Worm (Caenorhabditis elegans) whole organism, L1 larva: Measurements from ENCODE around the gene F46B6.10.

Experiments
- C34B4.2 ChIP-seq: sonication (generic microtip); optimal IDR thresholded peaks from 2 replicates; lab custom pipeline; 2017; ENCODE audit warnings: mild to moderate bottlenecking, missing genetic modification characterization, missing compliant biosample characterization
- Y116A8C.19 ChIP-seq: sonication (generic microtip); optimal IDR thresholded peaks from 2 replicates; lab custom pipeline; 2016; ENCODE audit warnings: missing compliant biosample characterization, missing genetic modification characterization, borderline replicate concordance
- aha-1 ChIP-seq: fragments of 150-350 bp; optimal IDR thresholded peaks from 2 replicates; lab custom pipeline; 2014; ENCODE audit warnings: missing biosample characterization, missing genetic modification characterization
- alr-1 ChIP-seq: fragments of 200-800 bp; sonication (Bioruptor generic); optimal IDR thresholded peaks from 2 replicates; lab custom pipeline; 2018; ENCODE audit warnings: borderline replicate concordance, mild to moderate bottlenecking, missing genetic modification characterization, missing compliant biosample characterization
- ama-1 ChIP-seq: fragments of 150-350 bp; optimal IDR thresholded peaks from 2 replicates; lab custom pipeline; 2014
- blmp-1 ChIP-seq: fragments of 150-350 bp; optimal IDR thresholded peaks from 2 replicates; lab custom pipeline; 2014; ENCODE audit warnings: missing biosample characterization, missing genetic modification characterization
- ceh-63 ChIP-seq: fragments of 200-800 bp; sonication (Bioruptor generic); optimal IDR thresholded peaks from 2 replicates; lab custom pipeline; 2018; ENCODE audit warnings: mild to moderate bottlenecking, missing genetic modification characterization, missing compliant biosample characterization
- ceh-8 ChIP-seq: fragments of 200-800 bp; sonication (Bioruptor generic); optimal IDR thresholded peaks from 2 replicates; lab custom pipeline; 2018; ENCODE audit warnings: mild to moderate bottlenecking, missing genetic modification characterization, moderate library complexity, missing compliant biosample characterization
- ceh-90 ChIP-seq: sonication (generic microtip); optimal IDR thresholded peaks from 2 replicates; lab custom pipeline; 2016; ENCODE audit warnings: missing genetic modification characterization, missing compliant biosample characterization
- efl-1 ChIP-seq, 4 experiments: fragments of 150-350 bp; optimal IDR thresholded peaks in 3 of 4; peaks in 1 of 4; 1 replicate in 1 of 4; 2 replicates in 3 of 4; lab custom pipeline; 2014; ENCODE audit warnings: missing biosample characterization in 2 of 4, missing genetic modification characterization in 2 of 4, missing genetic modification reagents in 2 of 4
- efl-3 ChIP-seq: fragments of 200-800 bp; sonication (Bioruptor generic); optimal IDR thresholded peaks from 2 replicates; lab custom pipeline; 2018; ENCODE audit warnings: mild to moderate bottlenecking, missing genetic modification characterization, missing compliant biosample characterization
- elt-2 ChIP-seq: sonication (generic microtip); optimal IDR thresholded peaks from 2 replicates; lab custom pipeline; 2016; ENCODE audit warnings: missing genetic modification characterization, mild to moderate bottlenecking, inconsistent platforms, missing compliant biosample characterization, missing genetic modification reagents
- ets-5 ChIP-seq: fragments of 200-800 bp; sonication (Bioruptor generic); IDR thresholded peaks from 2 replicates; pipeline ENCODE4 v1.3.6; 2022; ENCODE audit warnings: missing genetic modification characterization, missing compliant biosample characterization
- fkh-10 ChIP-seq: sonication (generic microtip); optimal IDR thresholded peaks from 2 replicates; lab custom pipeline; 2017; ENCODE audit warnings: missing biosample characterization, missing genetic modification reagents, missing genetic modification characterization
- fkh-8 ChIP-seq: sonication (generic microtip); optimal IDR thresholded peaks from 2 replicates; lab custom pipeline; 2016; ENCODE audit warnings: mild to moderate bottlenecking, missing genetic modification characterization, missing compliant biosample characterization
- fos-1 ChIP-seq: fragments of 150-350 bp; optimal IDR thresholded peaks from 2 replicates; lab custom pipeline; 2014; ENCODE audit warnings: missing biosample characterization, missing genetic modification characterization
- grh-1 ChIP-seq: fragments of 200-800 bp; sonication (Bioruptor generic); IDR thresholded peaks from 2 replicates; pipeline ENCODE4 v1.3.6; 2022; ENCODE audit warnings: missing genetic modification reagents, missing genetic modification characterization, missing compliant biosample characterization
- hlh-17 ChIP-seq: fragments of 200-800 bp; sonication (Bioruptor generic); optimal IDR thresholded peaks from 2 replicates; lab custom pipeline; 2018; ENCODE audit warnings: missing genetic modification characterization, mild to moderate bottlenecking, missing compliant biosample characterization, moderate library complexity, borderline replicate concordance
- hlh-4 ChIP-seq: sonication (generic microtip); optimal IDR thresholded peaks from 2 replicates; lab custom pipeline; 2016; ENCODE audit warnings: mild to moderate bottlenecking, missing genetic modification characterization, missing compliant biosample characterization
- irx-1 ChIP-seq: sonication (generic microtip); optimal IDR thresholded peaks from 2 replicates; lab custom pipeline; 2016; ENCODE audit warnings: missing genetic modification characterization, missing compliant biosample characterization
- isw-1 ChIP-seq: fragments of 200-800 bp; sonication (Bioruptor generic); IDR thresholded peaks from 2 replicates; pipeline ENCODE4 v1.3.6; 2022; ENCODE audit warnings: missing genetic modification characterization, missing compliant biosample characterization
- jun-1 ChIP-seq: fragments of 150-350 bp; optimal IDR thresholded peaks from 2 replicates; lab custom pipeline; 2014; ENCODE audit warnings: missing biosample characterization, missing genetic modification reagents, missing genetic modification characterization
- lin-13 ChIP-seq: fragments of 150-350 bp; optimal IDR thresholded peaks from 2 replicates; lab custom pipeline; 2014; ENCODE audit warnings: missing biosample characterization, missing genetic modification reagents, missing genetic modification characterization
- lin-14 ChIP-seq: fragments of 200-800 bp; sonication (Bioruptor generic); optimal IDR thresholded peaks from 2 replicates; lab custom pipeline; 2018; ENCODE audit warnings: mild to moderate bottlenecking, missing genetic modification characterization, moderate library complexity, missing compliant biosample characterization
- lsy-2 ChIP-seq, 2 experiments: fragments of 150-350 bp; optimal IDR thresholded peaks; 2 replicates each; lab custom pipeline; 2014; ENCODE audit warnings: missing biosample characterization in 2 of 2, missing genetic modification characterization in 2 of 2
- mab-9 ChIP-seq: fragments of 200-800 bp; sonication (Bioruptor generic); IDR thresholded peaks from 2 replicates; pipeline ENCODE4 v1.3.6; 2022; ENCODE audit warnings: missing genetic modification reagents, missing genetic modification characterization, missing compliant biosample characterization
- mdl-1 ChIP-seq, 2 experiments: fragments of 150-350 bp; optimal IDR thresholded peaks; 2 replicates each; lab custom pipeline; 2014 to 2017; ENCODE audit warnings: missing biosample characterization in 2 of 2, missing genetic modification characterization in 2 of 2, inconsistent platforms in 1 of 2
- nhr-11 ChIP-seq: fragments of 150-350 bp; optimal IDR thresholded peaks from 2 replicates; lab custom pipeline; 2014; ENCODE audit warnings: missing biosample characterization, missing genetic modification characterization
- nhr-12 ChIP-seq: sonication (generic microtip); optimal IDR thresholded peaks from 2 replicates; lab custom pipeline; 2017; ENCODE audit warnings: missing biosample characterization, missing genetic modification characterization
- nhr-19 ChIP-seq: fragments of 200-800 bp; sonication (Bioruptor generic); conservative IDR thresholded peaks from 2 replicates; pipeline ENCODE4 v1.3.6; 2022; ENCODE audit warnings: missing genetic modification characterization, missing compliant biosample characterization
- nhr-76 ChIP-seq: sonication (generic microtip); optimal IDR thresholded peaks from 2 replicates; lab custom pipeline; 2017; ENCODE audit warnings: missing biosample characterization, missing genetic modification characterization
- nhr-77 ChIP-seq: fragments of 150-350 bp; optimal IDR thresholded peaks from 2 replicates; lab custom pipeline; 2014; ENCODE audit warnings: missing biosample characterization, missing genetic modification characterization
- nhr-90 ChIP-seq: sonication (generic microtip); optimal IDR thresholded peaks from 2 replicates; lab custom pipeline; 2016; ENCODE audit warnings: mild to moderate bottlenecking, missing genetic modification characterization, missing compliant biosample characterization; ENCODE audit not compliant: poor library complexity
- pag-3 ChIP-seq: sonication (generic microtip); optimal IDR thresholded peaks from 2 replicates; lab custom pipeline; 2017; ENCODE audit warnings: missing genetic modification characterization, mild to moderate bottlenecking, missing compliant biosample characterization, antibody characterized with exemption, borderline replicate concordance; ENCODE audit not compliant: insufficient read depth
- skn-1 ChIP-seq: fragments of 150-350 bp; optimal IDR thresholded peaks from 2 replicates; lab custom pipeline; 2014; ENCODE audit warnings: missing biosample characterization, missing genetic modification characterization
- sox-4 ChIP-seq: sonication (generic microtip); optimal IDR thresholded peaks from 2 replicates; lab custom pipeline; 2016; ENCODE audit warnings: missing genetic modification characterization, missing compliant biosample characterization
- swsn-7 ChIP-seq: sonication (generic microtip); optimal IDR thresholded peaks from 2 replicates; lab custom pipeline; 2016; ENCODE audit warnings: missing genetic modification characterization, missing compliant biosample characterization
- tbx-2 ChIP-seq: sonication (generic microtip); optimal IDR thresholded peaks from 2 replicates; lab custom pipeline; 2016; ENCODE audit warnings: missing genetic modification characterization, missing compliant biosample characterization
- unc-30 ChIP-seq: sonication (generic microtip); optimal IDR thresholded peaks from 2 replicates; lab custom pipeline; 2017; ENCODE audit warnings: missing biosample characterization, missing genetic modification characterization
- unc-62 ChIP-seq: fragments of 150-350 bp; optimal IDR thresholded peaks from 2 replicates; lab custom pipeline; 2014; ENCODE audit warnings: missing biosample characterization, missing genetic modification reagents, missing genetic modification characterization
- unc-86 ChIP-seq: sonication (generic microtip); optimal IDR thresholded peaks from 2 replicates; lab custom pipeline; 2016; ENCODE audit warnings: missing genetic modification characterization, missing compliant biosample characterization
- xbp-1 ChIP-seq: sonication (generic microtip); optimal IDR thresholded peaks from 2 replicates; lab custom pipeline; 2016; ENCODE audit warnings: missing genetic modification characterization, missing compliant biosample characterization
- zag-1 ChIP-seq: fragments of 150-350 bp; optimal IDR thresholded peaks from 2 replicates; lab custom pipeline; 2014; ENCODE audit warnings: missing biosample characterization, missing genetic modification characterization
- ztf-4 ChIP-seq: fragments of 150-350 bp; optimal IDR thresholded peaks from 2 replicates; lab custom pipeline; 2014; ENCODE audit warnings: missing biosample characterization, missing genetic modification characterization

The F46B6.10 gene

ce11 chrV:9801965-9802364 lies at the start of gene F46B6.10:
F46B6.10 (minus strand) TSS chrV:9802065.
- TF ChIP-seq zag-1 (tag; lab: Kevin White, UChicago) (no peak), mab-9 (GFP tag; lab: Robert Waterston, UW) (no peak), mdl-1 (tag; optimal IDR thresholded peaks at IDR 0.05; lab: Kevin White, UChicago) (no peak), unc-30 (tag; lab: Kevin White, UChicago) (no peak), nhr-19 (no peak), ceh-90 (tag; lab: Kevin White, UChicago) (no peak), isw-1 (GFP tag; lab: Robert Waterston, UW) (no peak), efl-1 (optimal IDR thresholded peaks at IDR 0.05; lab: Kevin White, UChicago) (no peak), efl-1 (GFP tag; optimal IDR thresholded peaks at IDR 0.05 in 1 of 2; lab: Kevin White, UChicago) (no peak), C34B4.2 (no peak), hlh-4 (tag; lab: Kevin White, UChicago) (no peak), unc-62 (GFP tag; lab: Kevin White, UChicago) (no peak), blmp-1 (tag; lab: Kevin White, UChicago) (no peak), lin-13 (GFP tag; lab: Kevin White, UChicago) (no peak), elt-2 (tag; lab: Kevin White, UChicago) (no peak), fkh-8 (tag; lab: Kevin White, UChicago) (no peak)
- TF ChIP-seq, all 84 proteins: peak for 0

ce11 chrV:9848576-9848975 lies 46.7 kb upstream of the F46B6.10 start:
- no peak for TF ChIP-seq Y116A8C.19 (tag; lab: Kevin White, UChicago)
- no peak for TF ChIP-seq alr-1 (tag; lab: Kevin White, UChicago)
- TF ChIP-seq nhr-77: no peak
- no peak for TF ChIP-seq elt-2 (tag; lab: Kevin White, UChicago)
- TF ChIP-seq unc-86 (tag; lab: Kevin White, UChicago): no peak
- TF ChIP-seq ceh-90 (tag; lab: Kevin White, UChicago): no peak
- no peak for TF ChIP-seq ceh-63 (GFP tag; lab: Kevin White, UChicago)
- no peak for TF ChIP-seq jun-1
- TF ChIP-seq ama-1 (lab: Kevin White, UChicago): no peak
- TF ChIP-seq efl-1 (optimal IDR thresholded peaks at IDR 0.05; lab: Kevin White, UChicago): no peak
- no peak for TF ChIP-seq efl-1 (GFP tag; optimal IDR thresholded peaks at IDR 0.05 in 1 of 2; lab: Kevin White, UChicago)
- no peak for TF ChIP-seq hlh-4 (tag; lab: Kevin White, UChicago)
- no peak for TF ChIP-seq skn-1 (tag; lab: Kevin White, UChicago)
- no peak for TF ChIP-seq nhr-76

DNA sequence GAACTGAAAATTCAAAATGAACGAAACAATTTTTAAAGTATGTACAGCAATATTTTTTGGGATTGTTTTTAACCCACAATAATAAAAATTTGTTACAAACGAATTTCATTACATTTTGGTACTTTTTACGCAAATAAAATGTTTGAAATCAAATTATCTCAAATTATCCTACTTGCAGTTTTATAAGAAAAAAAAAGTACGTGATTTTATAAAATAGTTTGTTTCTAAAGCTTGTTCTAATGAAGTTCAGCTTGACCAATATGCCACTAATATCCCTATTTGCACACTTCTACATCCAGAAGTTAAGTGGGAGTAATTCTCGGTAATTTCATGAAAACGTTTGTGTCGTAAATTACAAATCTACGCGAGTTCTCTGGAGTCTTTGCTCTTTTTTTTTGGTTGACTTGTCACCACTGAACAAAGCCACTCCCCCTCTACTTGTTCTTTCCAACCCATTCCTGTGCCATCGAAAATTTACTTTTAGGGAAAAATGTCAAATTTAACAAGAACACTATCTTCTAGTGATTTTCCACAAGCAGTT lies 41.6 kb upstream of the F46B6.10 start, which contains the start of gene sru-8:
sru-8 (plus strand) TSS at position 491 of the 541 bp plus-strand sequence.
- no peak for TF ChIP-seq pag-3 (tag; lab: Kevin White, UChicago)
- no peak for TF ChIP-seq sox-4 (tag; lab: Kevin White, UChicago)
- no peak for TF ChIP-seq hlh-17 (GFP tag; lab: Kevin White, UChicago)
- no peak for TF ChIP-seq nhr-76
- TF ChIP-seq nhr-11: no peak
- TF ChIP-seq irx-1: no peak
- no peak for TF ChIP-seq aha-1
- TF ChIP-seq lin-14 (GFP tag; lab: Kevin White, UChicago): no peak
- no peak for TF ChIP-seq xbp-1
- TF ChIP-seq ztf-4: no peak
- no peak for TF ChIP-seq ceh-8

DNA sequence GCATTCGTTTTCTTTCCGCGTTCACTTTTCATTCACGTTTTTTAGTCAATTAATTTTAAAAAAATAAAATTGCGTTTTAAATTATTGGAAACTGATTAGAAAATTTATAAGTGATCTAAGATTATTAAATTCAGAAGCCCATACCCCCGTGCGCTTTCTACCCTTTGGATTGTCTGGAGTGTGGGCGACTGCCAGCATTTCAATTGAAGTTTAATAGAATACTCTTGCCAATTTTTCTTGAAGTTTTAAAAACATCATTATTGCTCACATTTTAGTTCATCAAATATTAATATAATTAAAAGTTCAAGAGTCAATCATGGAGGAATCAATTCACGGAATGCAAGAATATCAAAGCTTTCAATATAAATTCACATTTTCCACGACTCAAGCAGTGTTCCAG lies 39.5 kb upstream of the F46B6.10 start, which contains the start of gene sru-36:
sru-36 (plus strand) TSS at position 301 of the 400 bp plus-strand sequence.
- TF ChIP-seq C34B4.2 (no peak), ceh-90 (tag; lab: Kevin White, UChicago) (no peak), isw-1 (GFP tag; lab: Robert Waterston, UW) (no peak), nhr-77 (no peak), swsn-7 (tag; lab: Kevin White, UChicago) (no peak), lin-13 (GFP tag; lab: Kevin White, UChicago) (no peak), ets-5 (GFP tag; lab: Robert Waterston, UW) (no peak), fos-1 (tag; lab: Kevin White, UChicago) (no peak), nhr-90 (tag; lab: Kevin White, UChicago) (no peak), tbx-2 (tag; lab: Kevin White, UChicago) (no peak), fkh-10 (GFP tag; lab: Kevin White, UChicago) (no peak), grh-1 (GFP tag; lab: Robert Waterston, UW) (no peak), efl-3 (GFP tag; lab: Kevin White, UChicago) (no peak), skn-1 (tag; lab: Kevin White, UChicago) (no peak), nhr-12 (tag; lab: Kevin White, UChicago) (no peak), lsy-2 (tag; optimal IDR thresholded peaks at IDR 0.05; lab: Kevin White, UChicago) (no peak)
